Worm (Caenorhabditis elegans) whole organism, L1 larva: Measurements from ENCODE around the gene C13A10.2.
A peak's percentile ranks its signal among the peaks of the same experiment; 100 is the strongest.

Experiments
- C04F5.9 ChIP-seq: sonication (generic microtip); optimal IDR thresholded peaks from 2 replicates; lab custom pipeline; 2016; ENCODE audit warnings: missing genetic modification characterization, missing compliant biosample characterization
- F16B12.6 ChIP-seq: fragments of 150-350 bp; optimal IDR thresholded peaks from 2 replicates; lab custom pipeline; 2014; ENCODE audit warnings: missing biosample characterization, missing genetic modification characterization
- blmp-1 ChIP-seq: fragments of 150-350 bp; optimal IDR thresholded peaks from 2 replicates; lab custom pipeline; 2014; ENCODE audit warnings: missing biosample characterization, missing genetic modification characterization
- ceh-63 ChIP-seq: fragments of 200-800 bp; sonication (Bioruptor generic); optimal IDR thresholded peaks from 2 replicates; lab custom pipeline; 2018; ENCODE audit warnings: mild to moderate bottlenecking, missing genetic modification characterization, missing compliant biosample characterization
- dpl-1 ChIP-seq, 3 experiments: fragments of 150-350 bp in 2 of 3; sonication (generic microtip) in 1 of 3; optimal IDR thresholded peaks; 2 replicates each; lab custom pipeline; 2014 to 2017; ENCODE audit warnings: missing biosample characterization in 3 of 3, missing genetic modification characterization in 3 of 3, missing genetic modification reagents in 3 of 3
- dsc-1 ChIP-seq: sonication (generic microtip); optimal IDR thresholded peaks from 2 replicates; lab custom pipeline; 2016; ENCODE audit warnings: mild to moderate bottlenecking, missing genetic modification characterization, missing compliant biosample characterization
- efl-1 ChIP-seq, 4 experiments: fragments of 150-350 bp; optimal IDR thresholded peaks in 3 of 4; peaks in 1 of 4; 1 replicate in 1 of 4; 2 replicates in 3 of 4; lab custom pipeline; 2014; ENCODE audit warnings: missing biosample characterization in 2 of 4, missing genetic modification characterization in 2 of 4, missing genetic modification reagents in 2 of 4
- efl-3 ChIP-seq: fragments of 200-800 bp; sonication (Bioruptor generic); optimal IDR thresholded peaks from 2 replicates; lab custom pipeline; 2018; ENCODE audit warnings: mild to moderate bottlenecking, missing genetic modification characterization, missing compliant biosample characterization
- egl-13 ChIP-seq: sonication (generic microtip); optimal IDR thresholded peaks from 2 replicates; lab custom pipeline; 2016; ENCODE audit warnings: missing genotype, missing genetic modification reagents, missing genetic modification characterization, missing compliant biosample characterization
- egl-27 ChIP-seq, 2 experiments: fragments of 150-350 bp in 1 of 2; sonication (generic microtip); optimal IDR thresholded peaks; 3 replicates each; lab custom pipeline; 2017 to 2018; ENCODE audit warnings: missing biosample characterization in 2 of 2, missing genetic modification characterization in 2 of 2, missing genetic modification reagents in 2 of 2
- elt-3 ChIP-seq, 6 experiments: fragments of 150-350 bp in 1 of 6; sonication (generic microtip); optimal IDR thresholded peaks; 2 replicates each; lab custom pipeline; 2017 to 2018; ENCODE audit warnings: missing biosample characterization in 6 of 6, missing genetic modification characterization in 6 of 6, inconsistent platforms in 1 of 6
- ets-5 ChIP-seq: fragments of 200-800 bp; sonication (Bioruptor generic); IDR thresholded peaks from 2 replicates; pipeline ENCODE4 v1.3.6; 2022; ENCODE audit warnings: missing genetic modification characterization, missing compliant biosample characterization
- hpl-2 ChIP-seq: fragments of 150-350 bp; optimal IDR thresholded peaks from 2 replicates; lab custom pipeline; 2014; ENCODE audit warnings: missing biosample characterization, missing genetic modification reagents, missing genetic modification characterization
- jun-1 ChIP-seq: fragments of 150-350 bp; optimal IDR thresholded peaks from 2 replicates; lab custom pipeline; 2014; ENCODE audit warnings: missing biosample characterization, missing genetic modification reagents, missing genetic modification characterization
- lin-35 ChIP-seq, 2 experiments: fragments of 150-350 bp; optimal IDR thresholded peaks; 2 replicates each; lab custom pipeline; 2014; ENCODE audit warnings: missing biosample characterization in 2 of 2, missing genetic modification characterization in 2 of 2, missing genetic modification reagents in 2 of 2
- lsy-2 ChIP-seq, 2 experiments: fragments of 150-350 bp; optimal IDR thresholded peaks; 2 replicates each; lab custom pipeline; 2014; ENCODE audit warnings: missing biosample characterization in 2 of 2, missing genetic modification characterization in 2 of 2
- mab-9 ChIP-seq: fragments of 200-800 bp; sonication (Bioruptor generic); IDR thresholded peaks from 2 replicates; pipeline ENCODE4 v1.3.6; 2022; ENCODE audit warnings: missing genetic modification reagents, missing genetic modification characterization, missing compliant biosample characterization
- nhr-11 ChIP-seq: fragments of 150-350 bp; optimal IDR thresholded peaks from 2 replicates; lab custom pipeline; 2014; ENCODE audit warnings: missing biosample characterization, missing genetic modification characterization
- nhr-19 ChIP-seq: fragments of 200-800 bp; sonication (Bioruptor generic); conservative IDR thresholded peaks from 2 replicates; pipeline ENCODE4 v1.3.6; 2022; ENCODE audit warnings: missing genetic modification characterization, missing compliant biosample characterization
- nhr-20 ChIP-seq: sonication (generic microtip); optimal IDR thresholded peaks from 2 replicates; lab custom pipeline; 2016; ENCODE audit warnings: mild to moderate bottlenecking, missing genetic modification characterization, missing compliant biosample characterization
- nhr-237 ChIP-seq: fragments of 150-350 bp; optimal IDR thresholded peaks from 2 replicates; lab custom pipeline; 2014; ENCODE audit warnings: missing biosample characterization, missing genetic modification characterization
- nhr-28 ChIP-seq: fragments of 150-350 bp; optimal IDR thresholded peaks from 2 replicates; lab custom pipeline; 2014; ENCODE audit warnings: missing biosample characterization, missing genetic modification characterization
- nhr-71 ChIP-seq: sonication (generic microtip); optimal IDR thresholded peaks from 2 replicates; lab custom pipeline; 2016; ENCODE audit warnings: mild to moderate bottlenecking, missing genetic modification characterization, moderate library complexity, missing compliant biosample characterization
- nhr-84 ChIP-seq: sonication (generic microtip); optimal IDR thresholded peaks from 2 replicates; lab custom pipeline; 2017; ENCODE audit warnings: missing biosample characterization, missing genetic modification characterization
- pag-3 ChIP-seq: sonication (generic microtip); optimal IDR thresholded peaks from 2 replicates; lab custom pipeline; 2017; ENCODE audit warnings: missing genetic modification characterization, mild to moderate bottlenecking, missing compliant biosample characterization, antibody characterized with exemption, borderline replicate concordance; ENCODE audit not compliant: insufficient read depth
- rnt-1 ChIP-seq: sonication (generic microtip); optimal IDR thresholded peaks from 2 replicates; lab custom pipeline; 2016; ENCODE audit warnings: mild to moderate bottlenecking, missing genetic modification characterization, moderate library complexity, missing compliant biosample characterization
- skn-1 ChIP-seq: fragments of 150-350 bp; optimal IDR thresholded peaks from 2 replicates; lab custom pipeline; 2014; ENCODE audit warnings: missing biosample characterization, missing genetic modification characterization
- snpc-4 ChIP-seq: fragments of 150-350 bp; optimal IDR thresholded peaks from 2 replicates; lab custom pipeline; 2014; ENCODE audit warnings: missing biosample characterization, missing genetic modification characterization
- sox-4 ChIP-seq: sonication (generic microtip); optimal IDR thresholded peaks from 2 replicates; lab custom pipeline; 2016; ENCODE audit warnings: missing genetic modification characterization, missing compliant biosample characterization
- sptf-1 ChIP-seq: fragments of 150-350 bp; optimal IDR thresholded peaks from 2 replicates; lab custom pipeline; 2014; ENCODE audit warnings: missing biosample characterization, missing genetic modification characterization
- swsn-7 ChIP-seq: sonication (generic microtip); optimal IDR thresholded peaks from 2 replicates; lab custom pipeline; 2016; ENCODE audit warnings: missing genetic modification characterization, missing compliant biosample characterization
- unc-130 ChIP-seq: fragments of 150-350 bp; optimal IDR thresholded peaks from 2 replicates; lab custom pipeline; 2017; ENCODE audit warnings: missing biosample characterization, missing genetic modification characterization, inconsistent platforms
- unc-86 ChIP-seq: sonication (generic microtip); optimal IDR thresholded peaks from 2 replicates; lab custom pipeline; 2016; ENCODE audit warnings: missing genetic modification characterization, missing compliant biosample characterization
- zag-1 ChIP-seq: fragments of 150-350 bp; optimal IDR thresholded peaks from 2 replicates; lab custom pipeline; 2014; ENCODE audit warnings: missing biosample characterization, missing genetic modification characterization

Gene C13A10.2

DNA sequence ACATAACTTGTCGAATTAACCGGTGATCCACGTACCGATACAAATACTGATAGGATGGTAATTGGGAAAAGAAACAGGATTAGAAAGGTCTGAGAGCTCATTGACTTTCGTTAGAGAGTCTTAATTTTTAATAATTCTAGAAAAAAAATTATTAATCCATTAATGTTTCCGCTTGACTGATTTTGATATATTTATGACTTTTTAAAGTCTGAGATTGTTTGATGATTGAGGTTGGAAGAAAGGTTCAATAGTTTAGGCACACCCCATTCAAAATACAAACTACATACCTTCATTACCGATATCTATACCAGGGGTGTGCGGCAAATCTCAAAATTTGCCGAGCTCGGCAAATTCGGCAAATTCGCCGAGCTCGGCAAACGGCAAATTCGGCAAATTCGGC lies 20.5 kb upstream of the C13A10.2 start, which contains the start of gene F54D12.10:
Gene F54D12.10 (minus strand): TSS at position 101 of the 400 bp plus-strand sequence.
- TF ChIP-seq nhr-28: no peak
- TF ChIP-seq jun-1 (tag; lab: Kevin White, UChicago): no peak
- no peak for TF ChIP-seq egl-13 (tag; lab: Kevin White, UChicago)
- TF ChIP-seq zag-1: no peak
- TF ChIP-seq nhr-11 (tag; lab: Kevin White, UChicago): no peak
- TF ChIP-seq C04F5.9 (tag; lab: Kevin White, UChicago): no peak

DNA sequence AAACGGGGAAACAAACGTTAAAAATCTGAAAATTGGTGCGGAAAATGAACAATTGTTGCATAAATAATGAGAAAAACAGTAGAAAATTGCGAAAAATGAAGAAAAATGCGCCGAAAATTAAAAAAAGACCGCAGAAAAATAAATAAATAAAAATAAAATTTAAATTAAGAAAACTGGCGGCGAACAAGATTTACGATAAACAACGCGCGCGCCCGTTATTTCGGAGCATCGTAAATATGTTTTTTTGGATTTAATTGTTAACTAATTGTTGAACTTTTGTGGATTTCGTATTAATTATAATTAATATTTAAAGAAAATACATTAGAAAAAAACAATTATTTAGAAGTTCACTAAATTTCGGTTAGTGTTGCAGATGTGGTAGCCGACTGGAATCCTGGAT lies 19.0 kb upstream of the C13A10.2 start:
- no peak for TF ChIP-seq sox-4 (tag; lab: Kevin White, UChicago)
- no peak for TF ChIP-seq efl-3 (GFP tag; lab: Kevin White, UChicago)
- TF ChIP-seq dpl-1 (GFP tag; optimal IDR thresholded peaks at IDR 0.05; lab: Kevin White, UChicago): peak in 1 of 3 experiments; percentile 31
- TF ChIP-seq efl-1 (optimal IDR thresholded peaks at IDR 0.05; lab: Kevin White, UChicago): peak in 1 of 2 experiments; percentile 28
- TF ChIP-seq efl-1 (GFP tag; optimal IDR thresholded peaks at IDR 0.05 in 1 of 2; lab: Kevin White, UChicago): peak in 1 of 2 experiments; percentile 53
- TF ChIP-seq nhr-19 (GFP tag; lab: Robert Waterston, UW): no peak
- no peak for TF ChIP-seq elt-3 (tag; optimal IDR thresholded peaks at IDR 0.05; lab: Kevin White, UChicago)
- TF ChIP-seq, all 84 proteins: peak for 2

DNA sequence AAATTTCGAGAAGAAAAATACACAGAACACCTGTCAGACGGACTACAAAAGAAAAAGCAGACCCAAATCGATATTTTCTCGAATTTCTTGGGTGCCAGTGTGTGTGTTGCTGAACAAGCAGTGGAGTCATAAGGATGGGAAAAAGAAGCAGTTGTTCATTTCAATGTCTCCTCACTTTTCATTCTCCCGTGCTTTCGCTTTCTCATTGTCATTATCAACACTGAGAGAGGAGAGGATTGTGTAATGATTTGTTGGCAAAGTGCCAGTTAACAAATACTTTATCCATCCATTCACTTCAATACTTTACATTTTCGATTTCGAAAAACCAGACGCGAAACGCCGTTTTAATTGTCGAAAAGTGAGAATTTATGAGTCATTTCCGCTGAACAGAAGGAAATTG lies 17.8 kb upstream of the C13A10.2 start:
- peak in 1 of 3 experiments; percentile 10 for TF ChIP-seq dpl-1 (GFP tag; optimal IDR thresholded peaks at IDR 0.05; lab: Kevin White, UChicago)
- 0 out of 2 replicates have a peak, but pooled peaks have one; percentile 22 for TF ChIP-seq nhr-19 (GFP tag; lab: Robert Waterston, UW)
- TF ChIP-seq hpl-2 (GFP tag; lab: Kevin White, UChicago): no peak
- peak; percentile 48 for TF ChIP-seq blmp-1 (tag; lab: Kevin White, UChicago)
- peak; percentile 62 for TF ChIP-seq pag-3 (tag; lab: Kevin White, UChicago)
- peak; percentile 49 for TF ChIP-seq nhr-71 (tag; lab: Kevin White, UChicago)
- TF ChIP-seq lsy-2 (tag; optimal IDR thresholded peaks at IDR 0.05; lab: Kevin White, UChicago): peak; percentile 19 to 30
- TF ChIP-seq F16B12.6: no peak
- peak; percentile 13 for TF ChIP-seq unc-130 (tag; lab: Kevin White, UChicago)
- TF ChIP-seq rnt-1 (tag; lab: Kevin White, UChicago): peak; percentile 69
- TF ChIP-seq efl-1 (optimal IDR thresholded peaks at IDR 0.05; lab: Kevin White, UChicago): peak in 1 of 2 experiments; percentile 16
- peak in 1 of 2 experiments; percentile 2 for TF ChIP-seq efl-1 (GFP tag; optimal IDR thresholded peaks at IDR 0.05 in 1 of 2; lab: Kevin White, UChicago)

DNA sequence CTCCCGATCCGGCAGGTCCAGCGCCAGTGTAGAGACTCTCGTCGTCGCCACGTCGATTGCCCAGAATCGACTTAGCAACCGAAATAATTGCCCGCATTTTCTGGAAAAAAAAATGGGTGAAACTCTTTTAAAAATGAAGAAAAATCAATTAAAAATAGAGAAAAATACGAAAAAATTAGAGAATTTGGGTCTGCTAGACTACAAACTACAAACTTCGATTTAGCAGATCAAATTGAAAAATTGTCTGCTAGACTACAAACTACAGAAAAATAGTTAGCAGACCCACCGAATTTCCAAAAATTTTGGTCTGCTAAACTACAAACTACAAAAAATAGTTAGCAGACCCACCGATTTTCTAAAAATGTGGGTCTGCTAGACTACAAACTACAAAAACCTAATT lies 17.1 kb upstream of the C13A10.2 start, which contains the start of gene rog-1:
Gene rog-1 (minus strand): TSS at position 101 of the 400 bp plus-strand sequence.
- TF ChIP-seq nhr-19 (GFP tag; lab: Robert Waterston, UW) (no peak), nhr-28 (no peak), sptf-1 (tag; lab: Kevin White, UChicago) (no peak), C04F5.9 (tag; lab: Kevin White, UChicago) (no peak), nhr-11 (tag; lab: Kevin White, UChicago) (no peak), ets-5 (GFP tag; lab: Robert Waterston, UW) (no peak), unc-86 (no peak), ceh-63 (no peak), nhr-84 (tag; lab: Kevin White, UChicago) (no peak), lin-35 (GFP tag; optimal IDR thresholded peaks at IDR 0.05; lab: Kevin White, UChicago) (no peak), nhr-71 (tag; lab: Kevin White, UChicago) (no peak), skn-1 (tag; lab: Kevin White, UChicago) (no peak), nhr-237 (no peak), swsn-7 (tag; lab: Kevin White, UChicago) (no peak), egl-27 (tag; optimal IDR thresholded peaks at IDR 0.05; lab: Kevin White, UChicago) (no peak), snpc-4 (tag; lab: Kevin White, UChicago) (no peak), nhr-20 (tag; lab: Kevin White, UChicago) (no peak), dsc-1 (tag; lab: Kevin White, UChicago) (no peak), mab-9 (GFP tag; lab: Robert Waterston, UW) (no peak)
- TF ChIP-seq, all 84 proteins: peak for 0
